Worm (Caenorhabditis elegans): ENCODE data around the gene T10H4.4.
"Not testable (repeated sequence)": the region's sequence is repeated elsewhere in the genome, so short reads cannot be mapped to it uniquely, and the experiment has no call there.

The T10H4.4 gene

ce11 chrV:15276915-15277314 is 4.8 kb upstream of the T10H4.4 start, which contains the start of gene srw-17:
Gene srw-17, minus strand, starts transcription at chrV:15277015.
- TF ChIP-seq mab-5 (tag; optimal IDR thresholded peaks at IDR 0.05) (no peak), nhr-2 (tag; optimal IDR thresholded peaks at IDR 0.05) (no peak), drap-1 (GFP tag; optimal IDR thresholded peaks at IDR 0.05) (no peak), blmp-1 (tag; optimal IDR thresholded peaks at IDR 0.05) (no peak), elt-3 (tag; optimal IDR thresholded peaks at IDR 0.05) (no peak), pha-4 (tag; optimal IDR thresholded peaks at IDR 0.05) (no peak), M03D4.4 (tag; optimal IDR thresholded peaks at IDR 0.05) (no peak), sem-2 (GFP tag; optimal IDR thresholded peaks at IDR 0.05) (no peak), unc-62 (GFP tag; optimal IDR thresholded peaks at IDR 0.05) (no peak)

- TF ChIP-seq unc-120 (tag; optimal IDR thresholded peaks at IDR 0.05; ENCODE audit: poor library complexity, severe bottlenecking) (no peak), unc-62 (GFP tag; optimal IDR thresholded peaks at IDR 0.05) (no peak), nhr-12 (tag; optimal IDR thresholded peaks at IDR 0.05) (no peak), blmp-1 (tag; optimal IDR thresholded peaks at IDR 0.05) (no peak)
These were observed 2.6 kb upstream of the T10H4.4 start, which contains the start of gene srw-16 for ce11 chrV:15274757-15275156. Gene srw-16, minus strand, starts transcription at chrV:15274857.

- no peak for TF ChIP-seq mab-5 (tag; optimal IDR thresholded peaks at IDR 0.05)
- no peak for TF ChIP-seq M03D4.4 (tag; optimal IDR thresholded peaks at IDR 0.05)
- TF ChIP-seq ces-1 (GFP tag; optimal IDR thresholded peaks at IDR 0.05) = no peak
- no peak for TF ChIP-seq unc-62 (GFP tag; optimal IDR thresholded peaks at IDR 0.05)
- TF ChIP-seq bed-3 (GFP tag; optimal IDR thresholded peaks at IDR 0.05) = no peak
These were observed 3.9 kb downstream of the T10H4.4 start, which contains the start of gene srw-22 for ce11 chrV:15268302-15268701. Gene srw-22, plus strand, starts transcription at chrV:15268602.

- TF ChIP-seq mls-2 (tag; optimal IDR thresholded peaks at IDR 0.05) = no peak
- TF ChIP-seq lin-13 (tag; optimal IDR thresholded peaks at IDR 0.05) = no peak
- no peak for TF ChIP-seq unc-62 (GFP tag; optimal IDR thresholded peaks at IDR 0.05)
- no peak for TF ChIP-seq tbx-8 (GFP tag; optimal IDR thresholded peaks at IDR 0.05)
These were observed 4.8 kb downstream of the T10H4.4 start, which contains the start of gene T10H4.13 for ce11 chrV:15267405-15267804. Gene T10H4.13, minus strand, starts transcription at chrV:15267505.

- TF ChIP-seq mab-5 (tag; optimal IDR thresholded peaks at IDR 0.05) (no peak), flh-1 (GFP tag; optimal IDR thresholded peaks at IDR 0.05) (no peak), sem-2 (GFP tag; optimal IDR thresholded peaks at IDR 0.05) (no peak), snpc-4 (tag; optimal IDR thresholded peaks at IDR 0.05) (no peak), tbx-8 (GFP tag; optimal IDR thresholded peaks at IDR 0.05) (no peak), zip-8 (tag; optimal IDR thresholded peaks at IDR 0.05) (no peak), nhr-237 (tag; optimal IDR thresholded peaks at IDR 0.05) (no peak), unc-39 (tag; optimal IDR thresholded peaks at IDR 0.05) (no peak), bed-3 (GFP tag; optimal IDR thresholded peaks at IDR 0.05) (no peak)
These were observed 6.3 kb downstream of the T10H4.4 start, which contains the start of gene M01B2.13 for ce11 chrV:15265814-15266213. Gene M01B2.13, minus strand, starts transcription at chrV:15265914.

ce11 chrV:15264131-15264530 is 8.0 kb downstream of the T10H4.4 start, which contains the start of gene M01B2.12:
Gene M01B2.12, minus strand, starts transcription at chrV:15264231.
- TF ChIP-seq blmp-1 (tag; optimal IDR thresholded peaks at IDR 0.05) = no peak
- TF ChIP-seq elt-3 (tag; optimal IDR thresholded peaks at IDR 0.05) = no peak
- TF ChIP-seq lin-13 (tag; optimal IDR thresholded peaks at IDR 0.05) = no peak
- no peak for TF ChIP-seq sem-2 (GFP tag; optimal IDR thresholded peaks at IDR 0.05)
- no peak for TF ChIP-seq bed-3 (GFP tag; optimal IDR thresholded peaks at IDR 0.05)
- no peak for TF ChIP-seq snpc-4 (tag; optimal IDR thresholded peaks at IDR 0.05)
- TF ChIP-seq ceh-43 (GFP tag; optimal IDR thresholded peaks at IDR 0.05) = no peak
- no peak for TF ChIP-seq mls-2 (tag; optimal IDR thresholded peaks at IDR 0.05)
- TF ChIP-seq sptf-1 (tag; optimal IDR thresholded peaks at IDR 0.05) = no peak
- no peak for TF ChIP-seq elt-1 (tag; optimal IDR thresholded peaks at IDR 0.05; ENCODE audit: borderline replicate concordance, insufficient read depth)
- no peak for TF ChIP-seq unc-62 (GFP tag; optimal IDR thresholded peaks at IDR 0.05)
- no peak for TF ChIP-seq zip-8 (tag; optimal IDR thresholded peaks at IDR 0.05)

- TF ChIP-seq unc-62 (GFP tag; optimal IDR thresholded peaks at IDR 0.05); snpc-4 (tag; optimal IDR thresholded peaks at IDR 0.05); ces-1 (GFP tag; optimal IDR thresholded peaks at IDR 0.05): not testable (repeated sequence)
These were observed 9.8 kb downstream of the T10H4.4 start, which contains the start of gene M01B2.10 for ce11 chrV:15262336-15262735. Gene M01B2.10, minus strand, starts transcription at chrV:15262436.

- TF ChIP-seq unc-62 (GFP tag; optimal IDR thresholded peaks at IDR 0.05) = no peak
- no peak for TF ChIP-seq unc-120 (tag; optimal IDR thresholded peaks at IDR 0.05; ENCODE audit: poor library complexity, severe bottlenecking)
- no peak for TF ChIP-seq ces-1 (GFP tag; optimal IDR thresholded peaks at IDR 0.05)
- no peak for TF ChIP-seq blmp-1 (tag; optimal IDR thresholded peaks at IDR 0.05)
- no peak for TF ChIP-seq ceh-39 (tag; optimal IDR thresholded peaks at IDR 0.05)
- no peak for TF ChIP-seq mab-5 (tag; optimal IDR thresholded peaks at IDR 0.05)
- TF ChIP-seq tbx-8 (GFP tag; optimal IDR thresholded peaks at IDR 0.05) = no peak
- TF ChIP-seq bed-3 (GFP tag; optimal IDR thresholded peaks at IDR 0.05) = no peak
- no peak for TF ChIP-seq nhr-28 (tag; optimal IDR thresholded peaks at IDR 0.05)
- no peak for TF ChIP-seq lin-32 (GFP tag; optimal IDR thresholded peaks at IDR 0.05)
- no peak for TF ChIP-seq flh-1 (GFP tag; optimal IDR thresholded peaks at IDR 0.05)
- no peak for TF ChIP-seq ztf-11 (tag; optimal IDR thresholded peaks at IDR 0.05)
- no peak for TF ChIP-seq sem-2 (GFP tag; optimal IDR thresholded peaks at IDR 0.05)
- TF ChIP-seq unc-39 (tag; optimal IDR thresholded peaks at IDR 0.05) = no peak
- TF ChIP-seq drap-1 (GFP tag; optimal IDR thresholded peaks at IDR 0.05) = no peak
These were observed 12.3 kb downstream of the T10H4.4 start, which contains the start of gene M01B2.8 for ce11 chrV:15259904-15260303. Gene M01B2.8, plus strand, starts transcription at chrV:15260204.
